Fruit fly (Drosophila melanogaster): ENCODE measurements around the gene DhpD.

DNA sequence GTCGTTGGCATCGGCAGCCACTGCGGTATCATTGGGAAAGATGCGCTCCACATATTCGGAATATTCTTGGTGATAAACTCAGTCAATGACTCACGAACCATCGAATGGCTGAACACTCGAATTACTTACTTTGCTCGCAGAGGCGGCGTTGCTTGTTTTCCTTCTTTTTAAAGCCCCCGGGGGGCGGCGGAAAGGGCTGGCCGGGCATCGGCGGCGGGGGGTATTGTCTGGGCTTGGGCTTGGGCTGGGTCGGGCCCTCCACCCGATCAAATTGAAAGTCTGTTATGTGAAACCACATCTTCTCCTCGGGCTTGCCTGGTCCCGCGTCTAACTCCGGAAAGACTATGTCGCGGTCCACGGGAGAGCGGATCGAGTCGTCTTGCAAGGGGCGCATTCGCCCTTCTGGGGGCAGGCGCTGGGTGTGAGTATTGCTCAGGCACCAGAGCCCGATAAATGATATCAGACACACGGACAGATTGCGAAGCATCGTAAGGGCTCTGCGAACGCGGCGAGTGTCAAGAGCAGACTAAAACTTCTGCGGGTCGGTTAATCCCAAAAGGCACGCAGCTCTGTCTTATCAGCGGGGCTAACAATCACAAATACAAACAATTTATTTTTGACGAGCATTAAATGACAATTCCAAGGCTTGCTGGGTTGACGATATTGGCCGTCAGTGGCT, 13.3 kb upstream of the DhpD start, which contains the start of gene CG14642:
- TF ChIP-seq Dll (optimal IDR thresholded peaks at IDR 0.05) (no peak), pan (optimal IDR thresholded peaks at IDR 0.05) (no peak), usp (GFP tag; optimal IDR thresholded peaks at IDR 0.05) (no peak)
